Worm (Caenorhabditis elegans): ENCODE results near the gene clc-2.

- TF ChIP-seq blmp-1 (tag; optimal IDR thresholded peaks at IDR 0.05) (no peak), nhr-76 (tag; optimal IDR thresholded peaks at IDR 0.05) (no peak), unc-39 (tag; optimal IDR thresholded peaks at IDR 0.05) (no peak), pha-4 (tag; optimal IDR thresholded peaks at IDR 0.05) (no peak), unc-62 (GFP tag; optimal IDR thresholded peaks at IDR 0.05) (no peak), sptf-1 (tag; optimal IDR thresholded peaks at IDR 0.05) (no peak), nhr-237 (tag; optimal IDR thresholded peaks at IDR 0.05) (no peak), ztf-11 (tag; optimal IDR thresholded peaks at IDR 0.05) (no peak)
Measured at ce11 chrX:7445734-7446133, 14.5 kb downstream of the clc-2 start.

Measured in whole organism, mixed stage, embryonic.